Worm (Caenorhabditis elegans): ENCODE measurements around the gene E02H1.1.

E02H1.1 gene

DNA sequence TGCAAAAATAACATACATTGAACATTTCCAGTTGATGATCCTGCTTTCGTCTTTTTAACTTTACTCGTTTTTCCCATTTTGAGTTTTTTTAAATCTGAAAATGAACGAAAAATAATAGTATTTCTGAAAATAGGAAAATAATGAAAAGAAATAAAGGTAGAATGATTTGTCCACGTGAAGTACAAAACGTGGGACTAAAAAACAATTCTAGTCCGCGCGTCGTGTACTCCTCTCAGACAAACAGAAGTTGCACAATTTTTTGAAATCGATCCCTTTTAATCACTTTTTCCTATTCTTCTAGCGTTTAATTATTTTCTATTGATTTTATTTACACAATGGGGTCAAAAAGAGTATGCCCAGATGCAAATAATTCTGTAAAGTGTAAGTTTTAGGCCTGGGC lies at the start of gene E02H1.1, which contains the start of gene tag-124:
TSS of gene E02H1.1 (minus strand) at position 94 of the 400 bp plus-strand sequence.
TSS of gene tag-124 (plus strand) at position 222 of the 400 bp plus-strand sequence.
- TF ChIP-seq him-1 (tag; optimal IDR thresholded peaks at IDR 0.05) (no peak), W03F9.2 (tag; optimal IDR thresholded peaks at IDR 0.05) (peak; percentile 55)

DNA sequence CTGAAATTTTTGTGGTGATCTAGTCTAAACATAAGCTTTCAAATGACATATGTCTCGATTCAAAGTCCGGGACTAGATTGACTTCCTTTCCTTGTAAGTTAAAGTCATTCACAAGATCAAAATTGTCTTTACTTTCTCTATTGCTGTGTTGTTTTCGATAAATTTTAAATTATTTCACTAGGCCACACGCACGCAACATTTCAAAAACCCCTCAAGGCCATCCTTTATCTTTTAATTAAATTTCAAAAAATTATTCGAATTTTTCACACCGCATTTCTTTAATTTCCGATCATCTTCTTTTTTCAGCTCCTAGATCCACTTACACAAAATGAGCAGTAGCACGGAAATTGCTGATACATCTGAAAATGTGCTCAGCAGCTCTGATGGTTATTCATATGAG lies 45.3 kb upstream of the E02H1.1 start, which contains the start of gene ZK1307.7:
TSS of gene ZK1307.7 (plus strand) at position 301 of the 400 bp plus-strand sequence.
- no peak for TF ChIP-seq him-1 (tag; optimal IDR thresholded peaks at IDR 0.05)
- no peak for TF ChIP-seq W03F9.2 (tag; optimal IDR thresholded peaks at IDR 0.05)
- no peak for TF ChIP-seq dao-5 (tag; optimal IDR thresholded peaks at IDR 0.05)

DNA sequence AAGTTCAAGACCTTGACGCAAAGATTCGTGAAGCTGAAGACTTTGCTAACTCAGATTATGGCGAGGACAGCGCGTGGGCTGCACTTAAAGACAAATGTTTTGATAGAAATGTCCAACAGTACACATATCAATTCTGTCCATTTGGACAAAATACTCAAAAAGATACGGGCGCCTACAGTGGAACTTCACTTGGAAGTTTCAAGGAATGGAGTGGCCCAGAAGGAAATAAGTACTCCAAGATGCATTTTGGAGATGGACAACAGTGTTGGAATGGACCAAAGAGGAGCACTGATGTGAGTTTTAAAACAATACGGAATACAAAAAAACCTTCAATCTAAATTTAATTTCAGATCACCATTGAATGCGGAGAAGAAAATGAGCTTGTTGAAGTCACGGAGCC lies 35.0 kb upstream of the E02H1.1 start:
- TF ChIP-seq him-1 (tag; optimal IDR thresholded peaks at IDR 0.05) (no peak), dao-5 (tag; optimal IDR thresholded peaks at IDR 0.05) (no peak), W03F9.2 (tag; optimal IDR thresholded peaks at IDR 0.05) (no peak)

DNA sequence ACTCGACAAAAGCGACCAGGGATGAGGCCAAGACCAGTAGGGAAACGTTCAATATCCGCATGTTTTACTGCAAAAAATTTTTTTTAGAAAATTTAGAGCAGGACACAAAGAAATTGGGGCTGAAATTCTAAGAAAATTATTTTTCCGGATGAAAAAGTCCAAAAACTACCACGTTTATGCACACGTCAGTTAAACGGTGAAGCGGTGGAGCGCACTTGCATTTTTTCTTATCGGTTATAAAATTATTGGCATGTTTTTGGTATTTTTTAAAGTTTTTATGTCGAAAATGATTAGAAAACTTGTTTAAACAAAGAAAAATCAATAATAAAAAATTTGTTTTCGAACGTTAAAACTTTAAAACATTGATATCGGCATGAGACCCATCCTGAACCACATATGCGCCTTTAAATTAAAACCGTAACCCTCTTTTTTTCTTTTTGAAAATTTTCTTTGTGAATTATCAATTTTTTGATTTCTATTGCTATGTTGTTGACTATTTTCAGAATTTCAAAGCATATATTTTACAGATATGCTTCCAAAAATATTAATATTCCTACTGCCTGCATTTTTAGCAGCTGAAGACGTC lies 33.2 kb upstream of the E02H1.1 start, which contains the start of the genes dnj-20 and ZK1307.8:
TSS of gene dnj-20 (minus strand) at position 67 of the 586 bp plus-strand sequence.
TSS of gene ZK1307.8 (plus strand) at position 504 of the 586 bp plus-strand sequence.
- no peak for TF ChIP-seq dao-5 (tag; optimal IDR thresholded peaks at IDR 0.05)
- TF ChIP-seq W03F9.2 (tag; optimal IDR thresholded peaks at IDR 0.05) = peak; percentile 35

DNA sequence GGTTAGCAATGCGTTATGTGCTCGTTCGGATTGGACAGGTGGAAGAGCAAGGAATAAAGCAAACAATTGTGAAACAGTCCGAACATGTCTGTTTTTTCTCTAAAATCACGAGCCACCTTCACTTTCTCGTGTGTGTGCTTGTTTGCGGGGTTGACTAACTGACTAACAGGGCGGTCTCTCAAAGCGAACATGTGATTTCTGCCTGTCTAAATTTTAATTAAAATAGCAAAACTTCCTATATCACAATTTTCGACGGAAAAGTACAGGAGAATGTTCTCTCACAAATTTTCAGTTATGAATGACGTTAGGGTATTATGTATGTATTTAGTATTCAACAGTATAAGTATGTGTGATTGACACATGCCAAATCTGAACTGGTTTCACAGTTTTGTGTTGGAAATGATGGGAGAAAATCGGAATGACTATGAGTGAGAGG lies 31.0 kb upstream of the E02H1.1 start:
- TF ChIP-seq him-1 (tag; optimal IDR thresholded peaks at IDR 0.05) (no peak), dao-5 (tag; optimal IDR thresholded peaks at IDR 0.05) (no peak), W03F9.2 (tag; optimal IDR thresholded peaks at IDR 0.05) (peak; percentile 14)

DNA sequence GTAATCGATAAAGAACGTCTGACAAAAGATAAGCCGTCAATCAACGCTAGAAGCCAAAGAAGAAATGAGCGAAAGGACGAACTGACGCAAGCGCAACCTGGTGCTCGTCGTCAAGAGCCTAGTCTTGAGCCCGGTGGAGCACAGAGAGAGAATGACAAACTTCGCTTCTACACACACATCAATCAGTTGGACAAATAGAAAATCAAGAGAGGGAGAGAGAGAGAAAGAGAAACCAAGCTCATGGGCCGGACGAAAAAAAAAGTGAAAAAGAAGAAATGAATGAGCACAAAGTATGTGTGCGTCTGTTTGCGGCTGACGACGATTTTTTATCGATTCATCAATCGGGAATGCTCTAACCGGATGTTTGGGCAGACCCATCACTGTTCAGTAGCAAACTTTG lies 30.2 kb upstream of the E02H1.1 start:
- no peak for TF ChIP-seq W03F9.2 (tag; optimal IDR thresholded peaks at IDR 0.05)
- TF ChIP-seq dao-5 (tag; optimal IDR thresholded peaks at IDR 0.05) = no peak
- no peak for TF ChIP-seq him-1 (tag; optimal IDR thresholded peaks at IDR 0.05)

DNA sequence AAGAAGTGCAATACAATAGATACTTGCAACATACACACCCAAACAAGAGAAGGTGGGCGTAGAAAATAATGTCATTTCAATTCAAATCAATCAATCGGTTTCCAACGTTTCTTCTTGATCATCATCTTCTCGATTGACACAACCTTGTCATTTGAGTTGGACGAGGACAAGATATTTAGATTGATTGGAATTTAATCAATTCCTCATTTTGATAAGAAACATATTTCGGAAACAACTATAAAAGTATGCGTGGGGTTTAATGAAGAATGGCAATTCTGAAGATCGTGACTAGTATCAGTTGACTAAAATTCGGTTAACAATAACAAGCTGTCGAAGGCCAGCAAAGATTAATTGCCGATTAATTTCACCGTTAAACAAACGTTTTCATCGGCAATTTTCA lies 29.7 kb upstream of the E02H1.1 start:
- TF ChIP-seq W03F9.2 (tag; optimal IDR thresholded peaks at IDR 0.05) (no peak), him-1 (tag; optimal IDR thresholded peaks at IDR 0.05) (no peak), dao-5 (tag; optimal IDR thresholded peaks at IDR 0.05) (no peak)

DNA sequence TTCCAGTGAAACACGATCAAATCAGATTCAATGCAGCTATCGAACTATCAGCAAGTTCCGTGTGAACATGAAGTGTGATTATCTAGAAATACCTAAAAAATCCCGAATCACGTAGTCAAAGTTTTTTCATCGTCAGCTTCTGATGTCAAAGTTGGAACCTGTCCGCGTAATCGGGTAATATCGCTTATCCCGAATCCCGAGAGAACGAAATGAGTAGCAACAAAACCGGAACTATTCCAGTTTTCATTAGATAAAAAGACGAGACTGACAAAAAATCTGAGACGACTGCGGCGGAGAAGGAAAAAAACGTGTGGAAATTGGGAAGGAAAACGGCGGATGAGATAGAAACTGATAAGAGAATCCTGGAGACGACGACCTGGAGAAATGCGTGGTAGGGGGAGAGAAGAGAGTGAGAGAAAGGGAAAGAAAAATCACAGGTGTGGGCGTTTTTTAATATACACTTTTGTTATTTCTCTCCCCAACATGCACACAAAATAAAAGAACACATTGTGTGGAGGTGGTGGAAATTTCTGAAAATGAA lies 29.1 kb upstream of the E02H1.1 start:
- TF ChIP-seq dao-5 (tag; optimal IDR thresholded peaks at IDR 0.05) (no peak), him-1 (tag; optimal IDR thresholded peaks at IDR 0.05) (no peak)

DNA sequence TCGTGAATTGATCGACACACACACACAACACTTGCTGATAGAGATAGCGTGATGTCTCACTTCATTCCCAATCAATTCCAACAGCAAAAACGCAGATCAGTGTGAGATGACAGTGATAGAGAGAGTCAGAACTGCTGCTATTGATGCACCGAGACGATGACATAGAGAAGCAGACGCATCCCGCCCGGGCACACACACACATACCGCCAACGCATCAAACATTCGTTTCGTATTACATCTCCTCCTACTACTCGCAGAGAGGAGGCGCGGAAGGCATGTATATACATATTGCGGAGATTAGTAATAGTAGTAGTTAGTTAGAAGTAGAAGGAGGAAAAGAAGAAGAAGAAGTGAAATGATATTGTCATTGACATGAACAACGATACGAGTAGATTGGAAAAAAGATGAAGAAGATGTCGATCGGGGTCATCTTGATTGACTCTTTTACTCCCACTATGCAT lies 28.5 kb upstream of the E02H1.1 start:
- TF ChIP-seq W03F9.2 (tag; optimal IDR thresholded peaks at IDR 0.05) (no peak), dao-5 (tag; optimal IDR thresholded peaks at IDR 0.05) (no peak), him-1 (tag; optimal IDR thresholded peaks at IDR 0.05) (no peak)

DNA sequence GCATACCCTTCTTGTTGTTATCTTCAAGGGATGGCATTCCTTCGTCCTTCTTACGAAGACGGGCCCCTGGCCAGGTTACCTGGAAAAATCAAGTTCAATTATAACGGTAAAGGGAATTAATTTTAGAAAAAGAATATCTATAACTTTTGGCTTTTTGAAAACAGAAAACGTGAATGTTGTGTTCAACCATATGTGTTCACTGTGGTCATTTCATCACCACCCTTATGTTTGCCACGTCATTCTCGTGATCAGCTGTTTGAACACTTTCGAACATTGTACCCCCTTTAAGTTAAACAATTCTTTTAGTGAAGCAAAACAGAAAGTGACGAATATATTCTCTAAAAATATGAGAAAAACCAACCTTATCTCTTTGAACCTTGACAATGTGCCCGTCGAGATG lies 27.8 kb upstream of the E02H1.1 start:
- TF ChIP-seq him-1 (tag; optimal IDR thresholded peaks at IDR 0.05) (no peak), dao-5 (tag; optimal IDR thresholded peaks at IDR 0.05) (no peak), W03F9.2 (tag; optimal IDR thresholded peaks at IDR 0.05) (no peak)

DNA sequence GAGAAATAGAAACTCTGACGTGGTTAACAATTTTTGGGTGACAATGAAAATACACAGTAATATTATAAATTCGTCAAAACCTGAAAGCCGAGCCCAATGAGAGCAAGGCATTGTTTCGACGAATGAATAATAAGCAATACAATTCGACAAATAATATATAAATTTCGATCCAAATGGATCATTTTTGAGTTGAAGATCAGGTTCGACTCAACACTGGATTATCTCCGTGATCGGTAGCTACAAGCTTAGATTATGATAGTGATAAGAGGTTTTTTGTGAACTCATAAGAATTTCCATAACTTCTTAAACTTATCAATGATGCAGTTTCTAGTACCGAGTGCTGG lies 26.9 kb upstream of the E02H1.1 start:
- no peak for TF ChIP-seq W03F9.2 (tag; optimal IDR thresholded peaks at IDR 0.05)
- TF ChIP-seq him-1 (tag; optimal IDR thresholded peaks at IDR 0.05) = no peak
- no peak for TF ChIP-seq dao-5 (tag; optimal IDR thresholded peaks at IDR 0.05)

DNA sequence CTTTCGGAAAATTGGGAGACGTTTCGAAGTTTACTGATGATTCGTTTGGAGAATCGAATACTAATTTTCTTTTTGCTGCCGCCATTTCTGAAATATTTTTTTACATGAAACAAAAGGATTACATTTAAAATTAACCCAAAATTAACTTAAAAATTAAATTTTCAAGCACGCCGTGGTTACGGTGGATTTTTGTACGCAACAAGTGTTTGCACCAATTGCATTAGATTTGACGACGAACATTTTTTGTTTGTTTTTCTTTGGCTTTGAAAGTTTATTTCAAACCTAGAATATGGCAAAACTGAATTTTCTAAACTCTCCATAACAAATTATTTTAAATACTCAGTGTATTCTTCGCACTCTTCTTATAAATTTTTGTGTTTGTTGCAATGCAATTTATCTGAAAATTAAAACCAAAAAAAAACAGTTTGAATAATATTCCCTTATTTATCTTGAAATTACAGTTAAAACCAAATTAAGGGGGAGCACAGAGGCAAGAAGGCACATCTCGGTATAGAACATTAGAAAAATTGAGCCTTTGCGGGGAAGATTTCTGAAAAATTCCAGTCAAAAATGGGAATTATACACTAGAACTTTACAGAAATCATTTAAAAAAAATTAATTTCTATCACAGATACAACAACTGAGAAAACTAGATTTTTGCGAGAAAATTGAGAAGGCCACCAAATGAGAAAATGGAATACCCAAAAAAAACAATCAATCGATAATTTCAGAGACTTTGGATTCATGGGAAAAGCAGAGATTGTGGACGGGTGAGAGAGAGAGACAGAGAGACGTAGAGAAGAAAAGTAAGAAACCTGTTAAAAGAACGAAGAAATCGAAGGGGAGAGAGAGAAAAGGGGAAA lies 26.3 kb upstream of the E02H1.1 start, which contains the start of gene hal-3:
TSS of gene hal-3 (minus strand) at position 87 of the 863 bp plus-strand sequence.
- TF ChIP-seq W03F9.2 (tag; optimal IDR thresholded peaks at IDR 0.05) (peak; percentile 16), dao-5 (tag; optimal IDR thresholded peaks at IDR 0.05) (no peak)

DNA sequence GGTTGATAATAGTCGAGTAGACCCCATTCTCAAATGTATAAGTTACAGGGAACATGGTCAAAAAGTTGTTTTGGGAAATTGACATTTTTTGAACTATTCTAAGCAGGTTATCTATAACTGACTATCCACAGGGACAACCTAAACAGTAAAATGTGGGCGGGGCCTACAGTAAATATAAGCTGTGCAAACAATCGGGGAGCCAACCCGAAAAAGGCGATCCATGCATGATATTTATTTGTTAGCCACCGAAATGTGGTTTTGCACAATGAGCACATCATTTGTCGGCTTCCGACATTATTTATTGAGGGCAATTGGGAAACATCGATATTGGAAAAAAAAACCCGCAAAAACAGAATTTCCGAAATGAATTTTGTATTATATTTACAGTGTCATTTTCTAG lies 23.8 kb upstream of the E02H1.1 start, which contains the start of gene hlh-6:
TSS of gene hlh-6 (minus strand) at position 101 of the 400 bp plus-strand sequence.
- no peak for TF ChIP-seq dao-5 (tag; optimal IDR thresholded peaks at IDR 0.05)
- TF ChIP-seq him-1 (tag; optimal IDR thresholded peaks at IDR 0.05) = no peak
- no peak for TF ChIP-seq W03F9.2 (tag; optimal IDR thresholded peaks at IDR 0.05)

All from whole organism, L4/young adult.